Worm (Caenorhabditis elegans) whole organism, young adult: Measurements from ENCODE around the gene F32D1.3.

ENCODE experiments used
- ceh-40 ChIP-seq: fragments of 200-800 bp; sonication (Bioruptor generic); IDR thresholded peaks from 2 replicates; pipeline ENCODE4 v1.3.6; 2022; ENCODE audit warnings: missing genetic modification characterization, missing compliant biosample characterization
- madf-10 ChIP-seq: sonication (generic microtip); optimal IDR thresholded peaks from 2 replicates; lab custom pipeline; 2016; ENCODE audit warnings: mild to moderate bottlenecking, missing genetic modification characterization, missing compliant biosample characterization
- madf-3 ChIP-seq: fragments of 200-800 bp; sonication (Bioruptor generic); IDR thresholded peaks from 2 replicates; pipeline ENCODE4 v1.3.6; 2022; ENCODE audit warnings: missing genetic modification reagents, missing genetic modification characterization, missing compliant biosample characterization
- nfya-1 ChIP-seq: sonication (generic microtip); optimal IDR thresholded peaks from 2 replicates; lab custom pipeline; 2017; ENCODE audit warnings: antibody characterized with exemption, missing compliant biosample characterization, missing genetic modification characterization, borderline replicate concordance; ENCODE audit not compliant: insufficient read depth

DNA sequence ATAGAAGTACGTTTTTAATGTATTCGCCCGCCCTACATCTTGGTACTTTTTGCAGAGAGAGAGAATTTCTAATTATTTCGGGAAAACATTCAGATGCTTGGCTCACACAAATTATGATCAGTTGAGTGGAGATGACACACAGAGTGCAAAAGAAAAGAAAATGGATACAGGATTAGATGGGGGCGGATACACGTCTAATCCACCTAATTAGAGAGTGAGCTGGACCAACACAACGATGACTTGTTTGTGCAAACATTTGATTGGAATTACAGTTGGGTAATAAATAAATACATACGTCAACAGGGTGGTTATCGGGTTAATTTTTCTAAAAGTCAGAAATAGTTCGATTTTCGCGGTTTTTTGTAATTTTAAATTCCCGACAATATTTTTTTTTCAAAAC is 2.2 kb downstream of the F32D1.3 start:
- TF ChIP-seq madf-10 (tag; lab: Kevin White, UChicago): no peak
- TF ChIP-seq nfya-1 (tag; lab: Kevin White, UChicago): no peak
- no peak for TF ChIP-seq madf-3 (GFP tag; lab: Robert Waterston, UW)
- TF ChIP-seq ceh-40 (GFP tag; lab: Robert Waterston, UW): no peak
